Worm (Caenorhabditis elegans) whole organism, mixed stage, embryonic: ENCODE measurements around the gene flp-17.

ENCODE experiments used
- blmp-1 ChIP-seq: fragments of 150-350 bp; optimal IDR thresholded peaks from 2 replicates; lab custom pipeline; 2014; ENCODE audit warnings: missing biosample characterization, missing genetic modification characterization
- lsy-2 ChIP-seq: fragments of 150-350 bp; optimal IDR thresholded peaks from 2 replicates; lab custom pipeline; 2014; ENCODE audit warnings: missing biosample characterization, missing genetic modification characterization
- mab-5 ChIP-seq: fragments of 150-350 bp; optimal IDR thresholded peaks from 2 replicates; lab custom pipeline; 2014; ENCODE audit warnings: missing biosample characterization, missing genetic modification characterization
- nhr-28 ChIP-seq: fragments of 150-350 bp; optimal IDR thresholded peaks from 2 replicates; lab custom pipeline; 2014; ENCODE audit warnings: missing biosample characterization, missing genetic modification characterization
- pha-4 ChIP-seq: fragments of 150-350 bp; optimal IDR thresholded peaks from 2 replicates; lab custom pipeline; 2018; ENCODE audit warnings: missing biosample characterization, missing genetic modification reagents, missing genetic modification characterization
- snpc-4 ChIP-seq: fragments of 150-350 bp; optimal IDR thresholded peaks from 2 replicates; lab custom pipeline; 2014; ENCODE audit warnings: missing biosample characterization, missing genetic modification characterization
- tbx-8 ChIP-seq: fragments of 200-800 bp; sonication (Bioruptor generic); optimal IDR thresholded peaks from 2 replicates; lab custom pipeline; 2018; ENCODE audit warnings: mild to moderate bottlenecking, missing genetic modification characterization, moderate library complexity, missing compliant biosample characterization

DNA sequence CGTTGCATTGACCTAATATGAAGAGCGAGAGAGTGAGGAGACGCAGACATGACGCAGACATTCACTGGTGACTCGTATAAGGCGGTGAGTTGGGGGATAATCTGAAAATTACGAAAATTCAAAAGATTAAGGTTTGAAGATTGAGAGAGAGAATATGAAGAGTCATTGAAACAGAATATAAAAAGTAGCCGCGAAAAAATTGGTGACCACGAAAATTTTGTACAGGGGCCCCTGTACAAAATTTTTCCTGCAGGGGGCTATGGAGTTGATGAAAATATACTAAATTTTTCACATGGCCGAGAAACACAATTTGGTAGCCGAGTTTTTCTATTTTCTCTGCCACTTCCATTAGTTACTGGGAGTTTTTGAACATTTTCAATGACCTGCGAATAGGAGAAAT is 15.1 kb upstream of the flp-17 start, which contains the start of gene cnnm-1:
- TF ChIP-seq tbx-8 (GFP tag; lab: Kevin White, UChicago), result no peak
- no peak for TF ChIP-seq blmp-1 (tag; lab: Kevin White, UChicago)
- TF ChIP-seq pha-4 (tag; lab: Kevin White, UChicago), result no peak
- TF ChIP-seq nhr-28 (tag; lab: Kevin White, UChicago), result no peak
- no peak for TF ChIP-seq snpc-4
- TF ChIP-seq lsy-2 (tag; lab: Kevin White, UChicago), result no peak
- no peak for TF ChIP-seq mab-5 (tag; lab: Kevin White, UChicago)
